Worm (Caenorhabditis elegans) whole organism, mixed stage, embryonic: ENCODE measurements around the gene F47C12.8.

Source experiments
- drap-1 ChIP-seq: fragments of 200-800 bp; sonication (Bioruptor generic); optimal IDR thresholded peaks from 3 replicates; lab custom pipeline; 2018; ENCODE audit warnings: mild to moderate bottlenecking, missing genetic modification characterization, missing compliant biosample characterization
- hlh-1 ChIP-seq: fragments of 150-350 bp; optimal IDR thresholded peaks from 2 replicates; lab custom pipeline; 2014; ENCODE audit warnings: missing biosample characterization, missing genetic modification reagents, missing genetic modification characterization
- lin-13 ChIP-seq: fragments of 150-350 bp; optimal IDR thresholded peaks from 2 replicates; lab custom pipeline; 2014; ENCODE audit warnings: missing biosample characterization, missing genetic modification characterization
- lin-32 ChIP-seq: fragments of 200-800 bp; sonication (Bioruptor generic); optimal IDR thresholded peaks from 2 replicates; lab custom pipeline; 2018; ENCODE audit warnings: mild to moderate bottlenecking, missing genetic modification characterization, missing compliant biosample characterization

- TF ChIP-seq lin-13 (no peak), drap-1 (no peak), lin-32 (GFP tag; lab: Kevin White, UChicago) (no peak), hlh-1 (tag; lab: Kevin White, UChicago) (no peak)
These were observed 30.9 kb upstream of the F47C12.8 start for ce11 chrIV:4029288-4029687.
